Fruit fly (Drosophila melanogaster): Measurements from ENCODE around the gene yata.
A peak's percentile ranks its signal among the peaks of the same experiment; 100 is the strongest.

Gene yata

dm6 chr3R:29755248-29755647 is 6.2 kb downstream of the yata start (continued):
- TF ChIP-seq CG10979 (tag; optimal IDR thresholded peaks at IDR 0.05): peak; percentile 20
- peak; percentile 3 for TF ChIP-seq ems (GFP tag; optimal IDR thresholded peaks at IDR 0.05)
- no peak for TF ChIP-seq p53 (GFP tag; optimal IDR thresholded peaks at IDR 0.05)
- TF ChIP-seq Ssrp (tag; optimal IDR thresholded peaks at IDR 0.05): peak; percentile 11
- TF ChIP-seq grau (tag; optimal IDR thresholded peaks at IDR 0.05): peak; percentile 3
- TF ChIP-seq CG17359 (tag; optimal IDR thresholded peaks at IDR 0.05): peak; percentile 37
- TF ChIP-seq CG12744 (GFP tag; optimal IDR thresholded peaks at IDR 0.05): no peak
- TF ChIP-seq CG10366 (GFP tag; IDR thresholded peaks at IDR 0.05): peak; percentile 43; the same call in 1 of the 2 replicates
- TF ChIP-seq Doc2 (GFP tag; IDR thresholded peaks at IDR 0.05): no peak
- 0 out of 2 replicates have a peak, but pooled peaks have one; percentile 11 for TF ChIP-seq ap (GFP tag; IDR thresholded peaks at IDR 0.05)
- no peak for TF ChIP-seq nom (GFP tag; optimal IDR thresholded peaks at IDR 0.05)
- 0 out of 2 replicates have a peak, but pooled peaks have one; percentile 9 for TF ChIP-seq CG5953 (GFP tag; IDR thresholded peaks at IDR 0.05)
- no peak for TF ChIP-seq CG17385 (GFP tag; optimal IDR thresholded peaks at IDR 0.05)
- 0 out of 3 replicates have a peak, but pooled peaks have one; percentile 35 for TF ChIP-seq CG11560 (tag; IDR thresholded peaks at IDR 0.05)
- TF ChIP-seq nerfin-1 (tag; optimal IDR thresholded peaks at IDR 0.05): no peak
- TF ChIP-seq Deaf1 (tag; optimal IDR thresholded peaks at IDR 0.05): no peak
- TF ChIP-seq CG13424 (tag; optimal IDR thresholded peaks at IDR 0.05): peak; percentile 30
- no peak for TF ChIP-seq CG8281 (tag; optimal IDR thresholded peaks at IDR 0.05)
- TF ChIP-seq CG32772 (GFP tag; IDR thresholded peaks at IDR 0.05): peak; percentile 52
- TF ChIP-seq vvl (GFP tag; IDR thresholded peaks at IDR 0.05): peak; percentile 63
- peak; percentile 45; the same call in 1 of the 2 replicates for TF ChIP-seq HLH3B (GFP tag; IDR thresholded peaks at IDR 0.05)
- TF ChIP-seq esg (GFP tag; conservative IDR thresholded peaks at IDR 0.05): 0 out of 2 replicates have a peak, but pooled peaks have one; percentile 21
- TF ChIP-seq Pdp1 (GFP tag; optimal IDR thresholded peaks at IDR 0.05): no peak
- TF ChIP-seq h (optimal IDR thresholded peaks at IDR 0.05): no peak
- 0 out of 2 replicates have a peak, but pooled peaks have one; percentile 28 for TF ChIP-seq ttk (GFP tag; IDR thresholded peaks at IDR 0.05)
- no peak for TF ChIP-seq hkb (optimal IDR thresholded peaks at IDR 0.05)
- 0 out of 2 replicates have a peak, but pooled peaks have one; percentile 14 for TF ChIP-seq hkb (GFP tag; IDR thresholded peaks at IDR 0.05)
- no peak for TF ChIP-seq CG17361 (GFP tag; IDR thresholded peaks at IDR 0.05)
- TF ChIP-seq CG10209 (GFP tag; optimal IDR thresholded peaks at IDR 0.05): peak; percentile 7
- TF ChIP-seq CG33557 (GFP tag; optimal IDR thresholded peaks at IDR 0.05): no peak
- peak; percentile 30; the same call in 1 of the 2 replicates for TF ChIP-seq CG6689 (GFP tag; IDR thresholded peaks at IDR 0.05)
- no peak for TF ChIP-seq CG12219 (GFP tag; optimal IDR thresholded peaks at IDR 0.05)
- TF ChIP-seq unpg (GFP tag; optimal IDR thresholded peaks at IDR 0.05): peak; percentile 19
- TF ChIP-seq Mrtf (GFP tag; IDR thresholded peaks at IDR 0.05): peak; percentile 32; the same call in 1 of the 3 replicates
- TF ChIP-seq lmd (GFP tag; IDR thresholded peaks at IDR 0.05): peak; percentile 40; the same call in 1 of the 2 replicates
- TF ChIP-seq Fer3 (tag; optimal IDR thresholded peaks at IDR 0.05): no peak
- TF ChIP-seq Bgb (GFP tag; IDR thresholded peaks at IDR 0.05; ENCODE audit: partially characterized antibody): no peak
- no peak for TF ChIP-seq org-1 (GFP tag; optimal IDR thresholded peaks at IDR 0.05)
- no peak for TF ChIP-seq da (GFP tag; optimal IDR thresholded peaks at IDR 0.05)
- TF ChIP-seq CG8478 (optimal IDR thresholded peaks at IDR 0.05): no peak
- no peak for TF ChIP-seq Nf-YA (GFP tag; IDR thresholded peaks at IDR 0.05)
- 0 out of 2 replicates have a peak, but pooled peaks have one; percentile 22 for TF ChIP-seq chm (GFP tag; IDR thresholded peaks at IDR 0.05)
- no peak for TF ChIP-seq Dek (tag; optimal IDR thresholded peaks at IDR 0.05)
- no peak for TF ChIP-seq Hr3 (GFP tag; optimal IDR thresholded peaks at IDR 0.05)
- TF ChIP-seq ewg (GFP tag; optimal IDR thresholded peaks at IDR 0.05): peak; percentile 17
- no peak for TF ChIP-seq CG10274 (GFP tag; optimal IDR thresholded peaks at IDR 0.05)
- no peak for TF ChIP-seq sd (tag; optimal IDR thresholded peaks at IDR 0.05)
- peak; percentile 44; the same call in 2 of the 3 replicates for TF ChIP-seq tgo (GFP tag; IDR thresholded peaks at IDR 0.05)
- no peak for TF ChIP-seq Nf-YC (tag; optimal IDR thresholded peaks at IDR 0.05)
- TF ChIP-seq hbn (GFP tag; IDR thresholded peaks at IDR 0.05; ENCODE audit: partially characterized antibody): no peak
- no peak for TF ChIP-seq CG7786 (GFP tag; optimal IDR thresholded peaks at IDR 0.05)

Data from whole organism, embryonic.